Fruit fly (Drosophila melanogaster) whole organism, embryonic: ENCODE measurements around the gene CG31650.

Experiments used
- Adf1 ChIP-seq: fragments of 200-800 bp; sonication (Bioruptor generic); IDR thresholded peaks from 2 replicates; pipeline ENCODE4 v1.3.6; 2022; ENCODE audit warnings: missing biosample characterization, missing genetic modification characterization
- CG10209 ChIP-seq: fragments of 200-800 bp; sonication (Bioruptor generic); optimal IDR thresholded peaks from 3 replicates; lab custom pipeline; 2017; ENCODE audit warnings: missing biosample characterization, mild to moderate bottlenecking, missing genetic modification characterization, missing genetic modification reagents
- CG11695 ChIP-seq: fragments of 200-800 bp; sonication (Bioruptor generic); IDR thresholded peaks from 3 replicates; pipeline ENCODE4 v1.3.6; 2022; ENCODE audit warnings: missing biosample characterization, missing genetic modification characterization
- CG12659 ChIP-seq: fragments of 200-800 bp; sonication (Bioruptor generic); optimal IDR thresholded peaks from 3 replicates; lab custom pipeline; 2017; ENCODE audit warnings: mild to moderate bottlenecking, missing biosample characterization, missing genetic modification reagents, missing genetic modification characterization
- CG13287 ChIP-seq: fragments of 200-800 bp; sonication (Bioruptor generic); IDR thresholded peaks from 2 replicates; pipeline ENCODE4 v1.3.6; 2022; ENCODE audit warnings: missing biosample characterization, missing genetic modification characterization; ENCODE audit not compliant: partially characterized antibody
- CG13424 ChIP-seq: fragments of 200-800 bp; sonication (Bioruptor generic); optimal IDR thresholded peaks from 2 replicates; lab custom pipeline; 2019; ENCODE audit warnings: missing biosample characterization, mild to moderate bottlenecking, missing genetic modification characterization, moderate library complexity
- CG15479 ChIP-seq: fragments of 200-800 bp; sonication (Bioruptor generic); optimal IDR thresholded peaks from 3 replicates; lab custom pipeline; 2019; ENCODE audit warnings: missing biosample characterization, mild to moderate bottlenecking, missing genetic modification characterization, moderate library complexity
- CG15696 ChIP-seq: fragments of 200-800 bp; sonication (Bioruptor generic); optimal IDR thresholded peaks from 2 replicates; lab custom pipeline; 2019; ENCODE audit warnings: missing biosample characterization, mild to moderate bottlenecking, missing genetic modification characterization, moderate library complexity
- CG1832 ChIP-seq: fragments of 200-800 bp; sonication (Bioruptor generic); optimal IDR thresholded peaks from 2 replicates; lab custom pipeline; 2017; ENCODE audit warnings: missing biosample characterization, mild to moderate bottlenecking, missing genetic modification characterization, inconsistent platforms
- CG2120 ChIP-seq: fragments of 200-800 bp; sonication (Bioruptor generic); optimal IDR thresholded peaks from 3 replicates; lab custom pipeline; 2016; ENCODE audit warnings: missing biosample characterization, missing genetic modification characterization
- CG30020 ChIP-seq: fragments of 200-800 bp; optimal IDR thresholded peaks from 2 replicates; lab custom pipeline; 2019; ENCODE audit warnings: missing biosample characterization, mild to moderate bottlenecking, missing genetic modification characterization, moderate library complexity
- CG32772 ChIP-seq: fragments of 200-800 bp; sonication (Bioruptor generic); IDR thresholded peaks from 2 replicates; pipeline ENCODE4 v1.3.6; 2022; ENCODE audit warnings: missing biosample characterization, missing genetic modification characterization
- CG34224 ChIP-seq: fragments of 200-800 bp; sonication (Bioruptor generic); IDR thresholded peaks from 3 replicates; pipeline ENCODE4 v1.3.6; 2022; ENCODE audit warnings: missing biosample characterization, missing genetic modification characterization; ENCODE audit not compliant: partially characterized antibody
- CG3995 ChIP-seq: fragments of 200-800 bp; sonication (Bioruptor generic); optimal IDR thresholded peaks from 3 replicates; lab custom pipeline; 2016; ENCODE audit warnings: missing biosample characterization, missing genetic modification characterization
- CG4424 ChIP-seq: fragments of 200-800 bp; sonication (Bioruptor generic); optimal IDR thresholded peaks from 3 replicates; lab custom pipeline; 2016; ENCODE audit warnings: missing biosample characterization, missing genetic modification characterization
- CG7372 ChIP-seq: fragments of 200-800 bp; sonication (Bioruptor generic); IDR thresholded peaks from 2 replicates; pipeline ENCODE4 v1.3.6; 2022; ENCODE audit warnings: missing biosample characterization, missing genetic modification characterization
- CG7928 ChIP-seq: fragments of 200-800 bp; sonication (Bioruptor generic); optimal IDR thresholded peaks from 2 replicates; lab custom pipeline; 2017; ENCODE audit warnings: missing biosample characterization, mild to moderate bottlenecking, missing genetic modification characterization
- CG8388 ChIP-seq: fragments of 200-800 bp; sonication (Bioruptor generic); optimal IDR thresholded peaks from 2 replicates; lab custom pipeline; 2019; ENCODE audit warnings: missing biosample characterization, mild to moderate bottlenecking, missing genetic modification characterization, moderate library complexity
- CG8924 ChIP-seq: fragments of 200-800 bp; optimal IDR thresholded peaks from 3 replicates; lab custom pipeline; 2019; ENCODE audit warnings: missing biosample characterization, mild to moderate bottlenecking, missing genetic modification characterization, moderate library complexity
- CG8944 ChIP-seq: fragments of 200-800 bp; sonication (Bioruptor generic); optimal IDR thresholded peaks from 3 replicates; lab custom pipeline; 2016; ENCODE audit warnings: missing biosample characterization, missing genetic modification characterization
- Dfd ChIP-seq, 2 experiments: fragments of >200 bp; optimal IDR thresholded peaks; 2 replicates each; lab custom pipeline; 2017; ENCODE audit warnings: missing biosample characterization in 2 of 2, missing genetic modification characterization in 2 of 2
- Dp ChIP-seq: fragments of 200-800 bp; sonication (Bioruptor generic); optimal IDR thresholded peaks from 2 replicates; lab custom pipeline; 2018; ENCODE audit warnings: missing biosample characterization, mild to moderate bottlenecking, missing genetic modification characterization, moderate library complexity
- Fer3 ChIP-seq: fragments of 200-800 bp; sonication (Bioruptor generic); optimal IDR thresholded peaks from 2 replicates; lab custom pipeline; 2018; ENCODE audit warnings: missing biosample characterization, mild to moderate bottlenecking, missing genetic modification characterization, moderate library complexity
- Gsc ChIP-seq: fragments of 200-800 bp; sonication (Bioruptor generic); IDR thresholded peaks from 2 replicates; pipeline ENCODE4 v1.3.6; 2022; ENCODE audit warnings: missing biosample characterization, missing genetic modification characterization
- Hsf ChIP-seq: fragments of 200-800 bp; sonication (Bioruptor generic); optimal IDR thresholded peaks from 3 replicates; lab custom pipeline; 2016; ENCODE audit warnings: missing biosample characterization, missing genetic modification characterization
- Jarid2 ChIP-seq: fragments of 200-800 bp; sonication (Bioruptor generic); optimal IDR thresholded peaks from 3 replicates; lab custom pipeline; 2017; ENCODE audit warnings: mild to moderate bottlenecking, missing biosample characterization, missing genetic modification reagents, missing genetic modification characterization
- Med ChIP-seq: fragments of 200-800 bp; sonication (Bioruptor generic); peaks from one replicate; lab custom pipeline; 2016; ENCODE audit warnings: missing biosample characterization, missing genetic modification characterization, mild to moderate bottlenecking, inconsistent platforms, moderate library complexity
- Ptx1 ChIP-seq: fragments of 200-800 bp; sonication (Bioruptor generic); IDR thresholded peaks from 2 replicates; pipeline ENCODE4 v1.3.6; 2022; ENCODE audit warnings: missing biosample characterization, missing genetic modification characterization
- Vsx1 ChIP-seq: fragments of 200-800 bp; sonication (Bioruptor generic); optimal IDR thresholded peaks from 2 replicates; lab custom pipeline; 2017; ENCODE audit warnings: missing biosample characterization, mild to moderate bottlenecking, missing genetic modification characterization, missing genetic modification reagents
- abd-A ChIP-seq: fragments of 200-800 bp; sonication (Bioruptor generic); optimal IDR thresholded peaks from 3 replicates; lab custom pipeline; 2019; ENCODE audit warnings: missing biosample characterization, mild to moderate bottlenecking, missing genetic modification characterization, moderate library complexity
- aop ChIP-seq: fragments of 200-800 bp; sonication (Bioruptor generic); IDR thresholded peaks from 2 replicates; pipeline ENCODE4 v1.3.6; 2022; ENCODE audit warnings: missing biosample characterization, missing genetic modification characterization
- br ChIP-seq: fragments of >200 bp; optimal IDR thresholded peaks from 2 replicates; lab custom pipeline; 2017
- caup ChIP-seq: fragments of 200-800 bp; sonication (Bioruptor generic); optimal IDR thresholded peaks from 3 replicates; lab custom pipeline; 2017; ENCODE audit warnings: missing biosample characterization, mild to moderate bottlenecking, missing genetic modification characterization, moderate library complexity; ENCODE audit not compliant: severe bottlenecking
- emc ChIP-seq: fragments of 200-800 bp; sonication (Bioruptor generic); optimal IDR thresholded peaks from 2 replicates; lab custom pipeline; 2016; ENCODE audit warnings: missing biosample characterization, missing genetic modification characterization
- fd64A ChIP-seq: fragments of 200-800 bp; sonication (Bioruptor generic); optimal IDR thresholded peaks from 3 replicates; lab custom pipeline; 2018; ENCODE audit warnings: missing biosample characterization, mild to moderate bottlenecking, missing genetic modification characterization
- gfzf ChIP-seq: fragments of 200-800 bp; sonication (Bioruptor generic); optimal IDR thresholded peaks from 2 replicates; lab custom pipeline; 2016; ENCODE audit warnings: missing biosample characterization, mild to moderate bottlenecking, missing genetic modification characterization, moderate library complexity
- gsb-n ChIP-seq: fragments of 200-800 bp; sonication (Bioruptor generic); optimal IDR thresholded peaks from 3 replicates; lab custom pipeline; 2018; ENCODE audit warnings: missing biosample characterization, mild to moderate bottlenecking, missing genetic modification characterization
- gt ChIP-seq: fragments of 200-800 bp; sonication (Bioruptor generic); IDR thresholded peaks from 2 replicates; pipeline ENCODE4 v1.3.6; 2022; ENCODE audit warnings: missing biosample characterization, missing genetic modification characterization
- inv ChIP-seq: fragments of 200-800 bp; sonication (Bioruptor generic); IDR thresholded peaks from 2 replicates; pipeline ENCODE4 v1.3.6; 2022; ENCODE audit warnings: missing biosample characterization, missing genetic modification characterization; ENCODE audit not compliant: partially characterized antibody
- maf-S ChIP-seq: fragments of 200-800 bp; sonication (Bioruptor generic); optimal IDR thresholded peaks from 2 replicates; lab custom pipeline; 2016; ENCODE audit warnings: missing biosample characterization, missing genetic modification characterization
- pb ChIP-seq: fragments of 200-800 bp; sonication (Bioruptor generic); optimal IDR thresholded peaks from 3 replicates; lab custom pipeline; 2016; ENCODE audit warnings: missing biosample characterization, missing genetic modification characterization
- pho ChIP-seq: fragments of 200-800 bp; sonication (Bioruptor generic); optimal IDR thresholded peaks from 2 replicates; lab custom pipeline; 2016; ENCODE audit warnings: missing biosample characterization, missing genetic modification characterization
- phol ChIP-seq: fragments of 200-800 bp; sonication (Bioruptor generic); optimal IDR thresholded peaks from 3 replicates; lab custom pipeline; 2018; ENCODE audit warnings: missing biosample characterization, mild to moderate bottlenecking, missing genetic modification characterization, moderate library complexity
- pzg ChIP-seq: fragments of 200-800 bp; sonication (Bioruptor generic); optimal IDR thresholded peaks from 3 replicates; lab custom pipeline; 2018; ENCODE audit warnings: missing biosample characterization, mild to moderate bottlenecking, missing genetic modification characterization, moderate library complexity
- rib ChIP-seq: fragments of 200-800 bp; sonication (Bioruptor generic); IDR thresholded peaks from 2 replicates; pipeline ENCODE4 v1.3.6; 2022; ENCODE audit warnings: missing biosample characterization, missing genetic modification characterization
- sens-2 ChIP-seq: fragments of 200-800 bp; sonication (Bioruptor generic); IDR thresholded peaks from 2 replicates; pipeline ENCODE4 v1.3.6; 2022; ENCODE audit warnings: missing biosample characterization, missing genetic modification characterization
- unc-4 ChIP-seq: fragments of 200-800 bp; sonication (Bioruptor generic); IDR thresholded peaks from 2 replicates; pipeline ENCODE4 v1.3.6; 2022; ENCODE audit warnings: missing biosample characterization, missing genetic modification characterization; ENCODE audit not compliant: partially characterized antibody
- vfl ChIP-seq: fragments of 200-800 bp; sonication (Bioruptor generic); optimal IDR thresholded peaks from 2 replicates; lab custom pipeline; 2016; ENCODE audit warnings: missing biosample characterization, missing genetic modification characterization
- vnd ChIP-seq: fragments of 200-800 bp; sonication (Bioruptor generic); IDR thresholded peaks from 3 replicates; pipeline ENCODE4 v1.3.6; 2022; ENCODE audit warnings: missing biosample characterization, missing genetic modification characterization; ENCODE audit not compliant: partially characterized antibody

The CG31650 gene

DNA sequence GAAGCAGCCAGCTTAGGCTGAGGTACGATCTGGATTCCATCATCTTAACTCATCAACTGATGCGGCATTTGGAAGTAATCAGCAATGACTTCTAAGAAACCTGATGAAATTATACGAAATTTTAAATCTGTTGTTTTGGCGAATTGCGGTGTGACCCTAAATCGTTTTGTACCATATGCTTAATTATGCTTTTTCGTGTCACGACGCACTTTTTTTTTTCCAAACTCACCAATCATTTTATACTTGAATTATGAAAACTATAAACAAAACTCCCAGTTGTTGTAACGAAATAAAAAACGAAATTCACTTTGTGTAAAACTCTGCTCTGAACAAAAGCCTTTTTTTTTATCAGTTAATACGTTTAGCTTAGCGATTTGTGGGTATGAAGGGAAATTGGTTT lies 13.6 kb upstream of the CG31650 start, which contains the start of gene Nepl3 (continued):
- TF ChIP-seq unc-4 (GFP tag; lab: Robert Waterston, UW) (peak; percentile 69), Vsx1 (GFP tag; lab: Kevin White, UChicago) (no peak), CG7928 (GFP tag; lab: Kevin White, UChicago) (no peak), Ptx1 (no peak), caup (GFP tag; lab: Kevin White, UChicago) (no peak), emc (GFP tag; lab: Kevin White, UChicago) (no peak), Dp (peak; percentile 41), gfzf (GFP tag; lab: Kevin White, UChicago) (peak; percentile 65), abd-A (tag; lab: Kevin White, UChicago) (no peak), CG15479 (no peak), CG8924 (tag; lab: Kevin White, UChicago) (no peak), CG13424 (tag; lab: Kevin White, UChicago) (no peak), aop (GFP tag; lab: Robert Waterston, UW) (no peak), vnd (GFP tag; lab: Robert Waterston, UW) (peak; percentile 44; the same call in 1 of the 3 replicates), CG13287 (GFP tag; lab: Robert Waterston, UW) (peak; percentile 80), CG34224 (GFP tag; lab: Robert Waterston, UW) (peak; percentile 63), maf-S (GFP tag; lab: Kevin White, UChicago) (no peak), CG15696 (tag; lab: Kevin White, UChicago) (no peak), inv (peak; percentile 23; the same call in 1 of the 2 replicates), vfl (GFP tag; lab: Kevin White, UChicago) (no peak), CG8388 (no peak), pzg (peak; percentile 28)

DNA sequence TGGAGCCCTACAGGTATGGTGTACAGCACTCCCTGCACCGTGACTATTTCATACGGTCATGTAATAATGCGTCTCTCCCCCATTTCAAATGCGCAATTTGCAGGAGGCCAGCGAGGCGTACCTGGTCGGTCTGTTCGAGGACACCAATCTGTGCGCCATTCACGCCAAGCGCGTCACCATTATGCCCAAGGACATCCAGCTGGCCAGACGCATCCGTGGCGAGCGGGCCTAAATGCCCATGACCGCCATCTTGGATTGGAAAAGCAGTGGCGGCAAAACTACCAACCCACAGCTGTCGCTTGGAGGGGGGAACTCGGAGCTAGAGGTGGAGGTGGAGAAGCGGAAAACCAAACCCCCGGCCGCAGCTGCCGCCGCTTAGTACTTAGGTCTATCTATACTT lies 11.0 kb upstream of the CG31650 start:
- TF ChIP-seq CG8944 = no peak
- no peak for TF ChIP-seq abd-A (tag; lab: Kevin White, UChicago)
- TF ChIP-seq Med (GFP tag; lab: Kevin White, UChicago) = peak; percentile 61
- TF ChIP-seq phol (tag; lab: Kevin White, UChicago) = peak; percentile 96

DNA sequence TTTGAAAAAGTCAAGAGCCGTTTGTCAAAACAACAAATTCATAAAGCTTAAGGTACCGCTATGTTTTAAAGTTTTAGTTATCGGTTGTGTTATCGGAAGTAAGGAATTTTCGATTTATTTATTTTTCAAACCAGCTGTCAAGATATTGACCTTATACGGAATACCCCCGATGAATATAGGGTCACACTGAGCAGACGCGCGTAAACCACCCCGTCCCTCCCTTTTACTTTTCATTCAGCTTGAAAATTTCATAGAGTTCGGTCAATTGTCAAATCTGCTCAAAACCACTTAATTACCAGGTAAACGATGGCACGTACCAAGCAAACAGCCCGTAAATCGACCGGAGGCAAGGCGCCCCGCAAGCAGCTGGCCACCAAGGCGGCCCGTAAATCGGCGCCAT lies 10.4 kb upstream of the CG31650 start, which contains the start of the genes CG14036 and His3.3A:
CG14036 (minus strand) TSS at position 64 of the 400 bp plus-strand sequence.
His3.3A (plus strand) TSS at position 106 of the 400 bp plus-strand sequence.
- no peak for TF ChIP-seq pb (GFP tag; lab: Kevin White, UChicago)
- no peak for TF ChIP-seq br (lab: Kevin White, UChicago)
- peak; percentile 45 for TF ChIP-seq Jarid2
- TF ChIP-seq rib (GFP tag; lab: Robert Waterston, UW) = no peak
- TF ChIP-seq CG1832 (GFP tag; lab: Kevin White, UChicago) = no peak
- peak; percentile 92 for TF ChIP-seq CG30020 (tag; lab: Kevin White, UChicago)
- no peak for TF ChIP-seq CG7372 (GFP tag; lab: Robert Waterston, UW)
- TF ChIP-seq CG4424 (GFP tag; lab: Kevin White, UChicago) = no peak
- peak; percentile 46 for TF ChIP-seq CG2120
- TF ChIP-seq Hsf (GFP tag; lab: Kevin White, UChicago) = no peak
- TF ChIP-seq Dfd (GFP tag; optimal IDR thresholded peaks at IDR 0.05; lab: Kevin White, UChicago) = no peak
- no peak for TF ChIP-seq sens-2
- peak; percentile 64 for TF ChIP-seq CG12659 (GFP tag; lab: Kevin White, UChicago)
- no peak for TF ChIP-seq CG10209 (GFP tag; lab: Kevin White, UChicago)
- no peak; the same call in 2 of the 3 replicates for TF ChIP-seq vnd (GFP tag; lab: Robert Waterston, UW)
- no peak for TF ChIP-seq CG3995 (GFP tag; lab: Kevin White, UChicago)
- 0 out of 3 replicates have a peak, but pooled peaks have one; percentile 11 for TF ChIP-seq CG11695 (GFP tag; lab: Robert Waterston, UW)
- TF ChIP-seq gt (GFP tag; lab: Robert Waterston, UW) = no peak
- no peak for TF ChIP-seq gsb-n (tag; lab: Kevin White, UChicago)
- no peak for TF ChIP-seq CG32772 (GFP tag; lab: Robert Waterston, UW)
- peak; percentile 21 for TF ChIP-seq pho (GFP tag; lab: Kevin White, UChicago)
- no peak for TF ChIP-seq Adf1 (GFP tag; lab: Robert Waterston, UW)
- no peak for TF ChIP-seq fd64A (GFP tag; lab: Kevin White, UChicago)
- TF ChIP-seq Gsc = no peak
- no peak for TF ChIP-seq Fer3 (tag; lab: Kevin White, UChicago)
